Fruit fly (Drosophila melanogaster): ENCODE results near the gene Acsx2.

Acsx2 gene

dm6 chr3R:19826355-19826754, 47.8 kb downstream of the Acsx2 start:
- TF ChIP-seq lola (GFP tag; optimal IDR thresholded peaks at IDR 0.05), result no peak
- TF ChIP-seq Myc (optimal IDR thresholded peaks at IDR 0.05), result no peak
- TF ChIP-seq pan (optimal IDR thresholded peaks at IDR 0.05), result no peak
- no peak for TF ChIP-seq dsf (GFP tag; optimal IDR thresholded peaks at IDR 0.05; ENCODE audit: borderline replicate concordance)
- TF ChIP-seq usp (GFP tag; optimal IDR thresholded peaks at IDR 0.05), result no peak
- no peak for TF ChIP-seq dl (GFP tag; optimal IDR thresholded peaks at IDR 0.05; ENCODE audit: insufficient read depth in 1 of 2, partially characterized antibody in 2 of 2)
- TF ChIP-seq Rel (GFP tag; optimal IDR thresholded peaks at IDR 0.05), result no peak
- no peak for TF ChIP-seq Rel (tag; optimal IDR thresholded peaks at IDR 0.05)
- TF ChIP-seq sv (GFP tag; optimal IDR thresholded peaks at IDR 0.05), result no peak
- no peak for TF ChIP-seq jim (GFP tag; optimal IDR thresholded peaks at IDR 0.05)
- no peak for TF ChIP-seq foxo (GFP tag; optimal IDR thresholded peaks at IDR 0.05)
- TF ChIP-seq GATAd (GFP tag; optimal IDR thresholded peaks at IDR 0.05), result no peak
- TF ChIP-seq CG32264 (GFP tag; optimal IDR thresholded peaks at IDR 0.05), result no peak
- no peak for TF ChIP-seq rgr (GFP tag; optimal IDR thresholded peaks at IDR 0.05)
- TF ChIP-seq ey (GFP tag; optimal IDR thresholded peaks at IDR 0.05), result no peak
- no peak for TF ChIP-seq Hnf4 (GFP tag; optimal IDR thresholded peaks at IDR 0.05)
- TF ChIP-seq fru (GFP tag; optimal IDR thresholded peaks at IDR 0.05), result no peak

- TF ChIP-seq lola (GFP tag; optimal IDR thresholded peaks at IDR 0.05) (no peak), fru (GFP tag; optimal IDR thresholded peaks at IDR 0.05) (no peak), dsf (GFP tag; optimal IDR thresholded peaks at IDR 0.05; ENCODE audit: borderline replicate concordance) (no peak), sage (GFP tag; optimal IDR thresholded peaks at IDR 0.05) (no peak), brk (GFP tag; optimal IDR thresholded peaks at IDR 0.05) (no peak)
Measured at dm6 chr3R:19826806-19827328, 48.3 kb downstream of the Acsx2 start.

Measured in whole organism, wandering third instar larva.